ENCODE assay signal across 6 worm cellular contexts in the genomic region with DNA sequence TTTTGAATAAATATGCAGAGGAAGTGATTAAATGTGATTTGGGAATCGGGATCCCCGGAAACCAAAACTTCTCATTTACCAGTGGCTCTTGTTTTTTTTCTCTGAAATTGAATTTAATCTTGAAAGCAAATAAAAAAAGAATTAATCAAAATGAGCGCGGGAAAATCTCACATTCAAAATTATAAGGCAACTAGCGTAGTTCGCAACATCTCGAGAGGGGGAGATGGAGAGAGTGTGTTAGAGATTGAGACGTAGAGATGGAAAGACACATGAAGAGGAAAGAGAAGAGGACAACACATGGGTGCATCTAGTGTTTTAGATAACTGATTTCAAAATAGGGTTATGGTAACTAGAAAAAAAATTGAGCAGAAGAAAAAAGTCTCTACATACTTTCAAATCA.
TF ChIP-seq lines count a peak whose summit lies in the region.

A gene (minus strand): TSS at position 101 of the 400 bp plus-strand sequence.

TF ChIP-seq in whole organism, L1 larva, 84 proteins besides CTCF, POLR2A, EP300 and RAD21:
- TF ChIP-seq efl-1 (optimal IDR thresholded peaks at IDR 0.05; lab: Kevin White, UChicago), result peak; percentile 1 to 39
- TF ChIP-seq efl-1 (GFP tag; optimal IDR thresholded peaks at IDR 0.05 in 1 of 2; lab: Kevin White, UChicago), result peak in 1 of 2 experiments; percentile 29
- TF ChIP-seq tbx-2 (tag; optimal IDR thresholded peaks at IDR 0.05; lab: Kevin White, UChicago), result no peak
- no peak for TF ChIP-seq ets-5 (GFP tag; IDR thresholded peaks at IDR 0.05; lab: Robert Waterston, UW)
- peak in 2 of 3 experiments; percentile 14 to 46 for TF ChIP-seq dpl-1 (GFP tag; optimal IDR thresholded peaks at IDR 0.05; lab: Kevin White, UChicago)
- no peak for TF ChIP-seq lsy-2 (tag; optimal IDR thresholded peaks at IDR 0.05; lab: Kevin White, UChicago)
- peak; percentile 47 for TF ChIP-seq nhr-85 (tag; lab: Kevin White, UChicago)
- TF ChIP-seq nhr-71 (tag; optimal IDR thresholded peaks at IDR 0.05; lab: Kevin White, UChicago), result no peak
- no peak for TF ChIP-seq mab-9 (GFP tag; IDR thresholded peaks at IDR 0.05; lab: Robert Waterston, UW)
- no peak for TF ChIP-seq vab-15 (tag; optimal IDR thresholded peaks at IDR 0.05; lab: Kevin White, UChicago)
TF ChIP-seq in whole organism, L1 larva: peak in this region for 3.

TF ChIP-seq in whole organism, L2 larva, 48 proteins besides CTCF, POLR2A, EP300 and RAD21:
- TF ChIP-seq nhr-11 (tag; optimal IDR thresholded peaks at IDR 0.05; lab: Kevin White, UChicago) (no peak), C34F6.9 (tag; optimal IDR thresholded peaks at IDR 0.05; lab: Kevin White, UChicago) (peak; percentile 28), fos-1 (tag; optimal IDR thresholded peaks at IDR 0.05; lab: Kevin White, UChicago) (peak; percentile 18)

TF ChIP-seq in whole organism, L3 larva, 47 proteins besides CTCF, POLR2A, EP300 and RAD21:
- TF ChIP-seq elt-2 (tag; optimal IDR thresholded peaks at IDR 0.05; lab: Kevin White, UChicago) (peak; percentile 4), nhr-28 (tag; optimal IDR thresholded peaks at IDR 0.05; lab: Kevin White, UChicago) (no peak)

TF ChIP-seq in whole organism, L4 larva, 104 proteins besides CTCF, POLR2A, EP300 and RAD21:
- TF ChIP-seq aha-1 (tag; lab: Kevin White, UChicago) (peak; percentile 73), snpc-4 (tag; optimal IDR thresholded peaks at IDR 0.05; lab: Kevin White, UChicago) (no peak), ces-1 (GFP tag; optimal IDR thresholded peaks at IDR 0.05; lab: Kevin White, UChicago) (no peak), lin-38 (GFP tag; IDR thresholded peaks at IDR 0.05; lab: Robert Waterston, UW) (no peak), mep-1 (tag; optimal IDR thresholded peaks at IDR 0.05; lab: Kevin White, UChicago) (no peak), dpl-1 (GFP tag; optimal IDR thresholded peaks at IDR 0.05; lab: Kevin White, UChicago) (no peak), nhr-28 (tag; optimal IDR thresholded peaks at IDR 0.05; lab: Kevin White, UChicago) (peak; percentile 32), ceh-44 (GFP tag; IDR thresholded peaks at IDR 0.05; lab: Robert Waterston, UW) (no peak), R02D3.7 (tag; optimal IDR thresholded peaks at IDR 0.05; lab: Kevin White, UChicago) (no peak), nhr-6 (tag; optimal IDR thresholded peaks at IDR 0.05; lab: Kevin White, UChicago) (no peak), zag-1 (tag; optimal IDR thresholded peaks at IDR 0.05; lab: Kevin White, UChicago) (no peak), mxl-3 (GFP tag; optimal IDR thresholded peaks at IDR 0.05; lab: Kevin White, UChicago) (peak; percentile 19), zfp-3 (GFP tag; conservative IDR thresholded peaks at IDR 0.05; lab: Robert Waterston, UW) (no peak), lsy-2 (tag; optimal IDR thresholded peaks at IDR 0.05; lab: Kevin White, UChicago) (no peak), daf-16 (GFP tag; optimal IDR thresholded peaks at IDR 0.05; lab: Kevin White, UChicago) (no peak), daf-16 (tag; optimal IDR thresholded peaks at IDR 0.05; lab: Kevin White, UChicago) (peak; percentile 14), nhr-25 (tag; optimal IDR thresholded peaks at IDR 0.05; lab: Kevin White, UChicago; ENCODE audit: borderline replicate concordance, insufficient read depth) (no peak), dmd-9 (GFP tag; IDR thresholded peaks at IDR 0.05; lab: Robert Waterston, UW) (no peak), daf-19 (GFP tag; conservative IDR thresholded peaks at IDR 0.05; lab: Robert Waterston, UW) (no peak), lin-29 (GFP tag; IDR thresholded peaks at IDR 0.05; lab: Robert Waterston, UW) (no peak), mdl-1 (tag; optimal IDR thresholded peaks at IDR 0.05; lab: Kevin White, UChicago) (no peak), ama-1 (optimal IDR thresholded peaks at IDR 0.05; lab: Kevin White, UChicago) (no peak), F10B5.3 (tag; optimal IDR thresholded peaks at IDR 0.05; lab: Kevin White, UChicago) (no peak)

TF ChIP-seq in whole organism, late embryonic, 69 proteins besides CTCF, POLR2A, EP300 and RAD21:
- TF ChIP-seq ttx-3 (tag; optimal IDR thresholded peaks at IDR 0.05; lab: Kevin White, UChicago) (no peak), ceh-22 (tag; optimal IDR thresholded peaks at IDR 0.05; lab: Kevin White, UChicago) (no peak), unc-55 (GFP tag; optimal IDR thresholded peaks at IDR 0.05; lab: Kevin White, UChicago) (peak; percentile 17), hlh-8 (tag; optimal IDR thresholded peaks at IDR 0.05; lab: Kevin White, UChicago) (no peak)

TF ChIP-seq in whole organism, young adult, 124 proteins besides CTCF, POLR2A, EP300 and RAD21:
- no peak for TF ChIP-seq atf-7 (tag; optimal IDR thresholded peaks at IDR 0.05; lab: Kevin White, UChicago)
- TF ChIP-seq hmg-1.2 (GFP tag; IDR thresholded peaks at IDR 0.05; lab: Robert Waterston, UW), result peak; percentile 76; the same call in 1 of the 2 replicates
